Fruit fly (Drosophila melanogaster): ENCODE data around the gene Caf1-180.

DNA sequence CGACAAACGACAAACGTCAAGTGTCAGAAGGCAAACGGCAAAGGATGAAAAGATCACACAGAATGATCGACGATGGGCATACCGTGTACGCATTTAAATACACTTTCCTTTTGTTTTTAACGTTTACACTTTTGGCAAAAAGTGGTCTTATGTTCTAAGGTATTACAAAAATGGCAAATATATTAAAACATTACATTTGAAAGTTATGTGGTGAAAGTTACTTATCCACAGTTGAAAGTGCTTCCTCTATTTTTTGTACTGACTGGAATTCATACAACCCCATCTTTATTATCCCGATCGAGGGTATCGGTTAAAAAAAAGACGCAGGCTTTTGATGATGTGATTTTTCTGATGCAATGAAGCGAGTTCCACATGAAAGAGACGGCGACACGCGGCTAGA is 10.2 kb upstream of the Caf1-180 start:
- no peak for TF ChIP-seq Myc (optimal IDR thresholded peaks at IDR 0.05)
- no peak for TF ChIP-seq psq (optimal IDR thresholded peaks at IDR 0.05)
- TF ChIP-seq Sin3A (optimal IDR thresholded peaks at IDR 0.05), result no peak
- TF ChIP-seq h (optimal IDR thresholded peaks at IDR 0.05), result no peak
- no peak for TF ChIP-seq ttk (optimal IDR thresholded peaks at IDR 0.05)

Data from Kc167 (cell line).